Worm (Caenorhabditis elegans): Measurements from ENCODE around the gene F54C9.3.

DNA sequence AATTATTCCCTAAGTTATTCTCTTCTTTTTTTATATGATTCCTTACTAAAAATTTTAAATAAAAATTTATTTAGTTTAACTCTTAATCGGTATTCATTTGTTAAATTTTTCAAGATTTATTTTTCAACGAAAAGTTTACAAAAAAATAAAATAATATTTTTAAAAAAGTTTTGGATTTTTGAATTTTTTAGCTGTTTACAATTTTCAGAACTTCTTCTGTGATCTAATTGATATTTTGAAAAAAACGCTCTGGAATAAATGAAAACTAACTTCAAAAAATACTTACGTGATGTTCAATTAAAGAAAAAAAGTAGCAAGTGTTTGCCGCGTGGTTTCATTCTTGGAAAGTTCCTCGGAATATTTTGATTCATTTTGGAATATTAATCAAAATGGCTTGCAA lies 21.3 kb downstream of the F54C9.3 start, which contains the start of gene decr-1.2:
- TF ChIP-seq Y22D7AL.16 (tag; optimal IDR thresholded peaks at IDR 0.05) = no peak
- TF ChIP-seq nhr-232 (tag; optimal IDR thresholded peaks at IDR 0.05) = no peak
- no peak for TF ChIP-seq ceh-9 (tag; optimal IDR thresholded peaks at IDR 0.05)
- no peak for TF ChIP-seq ceh-31 (tag; optimal IDR thresholded peaks at IDR 0.05)
